Worm (Caenorhabditis elegans) whole organism, L2 larva: ENCODE data around the gene M176.4.
A peak's percentile ranks its signal among the peaks of the same experiment; 100 is the strongest.

Experiments used
- R02D3.7 ChIP-seq: fragments of 150-350 bp; optimal IDR thresholded peaks from 2 replicates; lab custom pipeline; 2014; ENCODE audit warnings: missing biosample characterization, missing genetic modification characterization
- blmp-1 ChIP-seq: sonication (generic microtip); optimal IDR thresholded peaks from 2 replicates; lab custom pipeline; 2017; ENCODE audit warnings: missing genetic modification characterization, mild to moderate bottlenecking, missing compliant biosample characterization, antibody characterized with exemption, moderate library complexity; ENCODE audit not compliant: insufficient read depth
- ceh-82 ChIP-seq: fragments of 150-350 bp; optimal IDR thresholded peaks from 2 replicates; lab custom pipeline; 2014; ENCODE audit warnings: missing biosample characterization, missing genetic modification characterization
- egl-27 ChIP-seq: sonication (generic microtip); optimal IDR thresholded peaks from 3 replicates; lab custom pipeline; 2017; ENCODE audit warnings: missing biosample characterization, missing genetic modification reagents, missing genetic modification characterization
- elt-1 ChIP-seq: fragments of 150-350 bp; optimal IDR thresholded peaks from 2 replicates; lab custom pipeline; 2014; ENCODE audit warnings: missing biosample characterization, missing genetic modification characterization
- lin-13 ChIP-seq: fragments of 150-350 bp; optimal IDR thresholded peaks from 2 replicates; lab custom pipeline; 2014; ENCODE audit warnings: missing biosample characterization, missing genetic modification reagents, missing genetic modification characterization
- mdl-1 ChIP-seq, 2 experiments: fragments of 150-350 bp in 1 of 2; sonication (generic microtip) in 1 of 2; optimal IDR thresholded peaks; 2 replicates each; lab custom pipeline; 2017; ENCODE audit warnings: missing biosample characterization in 2 of 2, missing genetic modification characterization in 2 of 2
- nhr-6 ChIP-seq: fragments of 150-350 bp; optimal IDR thresholded peaks from 2 replicates; lab custom pipeline; 2014; ENCODE audit warnings: missing biosample characterization, missing genetic modification characterization
- sma-3 ChIP-seq: sonication (generic microtip); optimal IDR thresholded peaks from 2 replicates; lab custom pipeline; 2016; ENCODE audit warnings: missing genetic modification reagents, missing genetic modification characterization, missing compliant biosample characterization
- snpc-4 ChIP-seq: fragments of 150-350 bp; optimal IDR thresholded peaks from 2 replicates; lab custom pipeline; 2014; ENCODE audit warnings: missing biosample characterization, missing genetic modification characterization
- zag-1 ChIP-seq: fragments of 150-350 bp; optimal IDR thresholded peaks from 2 replicates; lab custom pipeline; 2014; ENCODE audit warnings: missing biosample characterization, missing genetic modification characterization
- ztf-1 ChIP-seq: fragments of 200-800 bp; sonication (Bioruptor generic); conservative IDR thresholded peaks from 2 replicates; pipeline ENCODE4 v1.3.6; 2022; ENCODE audit warnings: missing genetic modification characterization, missing compliant biosample characterization
- ztf-11 ChIP-seq: sonication (generic microtip); optimal IDR thresholded peaks from 2 replicates; lab custom pipeline; 2017; ENCODE audit warnings: missing biosample characterization, missing genetic modification characterization
- ztf-4 ChIP-seq: fragments of 150-350 bp; optimal IDR thresholded peaks from 2 replicates; lab custom pipeline; 2014; ENCODE audit warnings: missing biosample characterization, missing genetic modification characterization

ce11 chrII:9416381-9417276 lies 1.5 kb upstream of the M176.4 start, which contains the start of the genes gss-1 and chch-3:
- TF ChIP-seq ceh-82 (tag; lab: Kevin White, UChicago) (no peak), elt-1 (tag; lab: Kevin White, UChicago) (no peak), ztf-1 (no peak), nhr-6 (no peak), ztf-4 (tag; lab: Kevin White, UChicago) (no peak), lin-13 (GFP tag; lab: Kevin White, UChicago) (peak; percentile 43), egl-27 (tag; lab: Kevin White, UChicago) (no peak), blmp-1 (no peak), mdl-1 (tag; optimal IDR thresholded peaks at IDR 0.05; lab: Kevin White, UChicago) (no peak), sma-3 (GFP tag; lab: Kevin White, UChicago) (peak; percentile 14), snpc-4 (tag; lab: Kevin White, UChicago) (peak; percentile 14), zag-1 (no peak), R02D3.7 (no peak), ztf-11 (no peak)
